Worm (Caenorhabditis elegans) whole organism, early embryonic: ENCODE measurements around the gene fipr-2.
A peak's percentile ranks its signal among the peaks of the same experiment; 100 is the strongest.

Experiments
- B0310.2 ChIP-seq: sonication (generic microtip); optimal IDR thresholded peaks from 2 replicates; lab custom pipeline; 2016; ENCODE audit warnings: mild to moderate bottlenecking, missing genetic modification characterization, missing compliant biosample characterization
- F13C5.2 ChIP-seq: sonication (generic microtip); optimal IDR thresholded peaks from 2 replicates; lab custom pipeline; 2017; ENCODE audit warnings: mild to moderate bottlenecking, missing genetic modification characterization, inconsistent platforms, missing compliant biosample characterization
- aly-1 ChIP-seq: sonication (generic microtip); optimal IDR thresholded peaks from 2 replicates; lab custom pipeline; 2016; ENCODE audit warnings: missing genetic modification characterization, missing compliant biosample characterization
- ama-1 ChIP-seq: fragments of 150-350 bp; optimal IDR thresholded peaks from 2 replicates; lab custom pipeline; 2014
- ceh-13 ChIP-seq: fragments of 200-800 bp; sonication (Bioruptor generic); optimal IDR thresholded peaks from 2 replicates; lab custom pipeline; 2018; ENCODE audit warnings: mild to moderate bottlenecking, missing genetic modification characterization, missing compliant biosample characterization
- ceh-36 ChIP-seq: sonication (generic microtip); optimal IDR thresholded peaks from 2 replicates; lab custom pipeline; 2016; ENCODE audit warnings: missing genetic modification characterization, inconsistent platforms, missing compliant biosample characterization
- ets-7 ChIP-seq: sonication (generic microtip); optimal IDR thresholded peaks from 2 replicates; lab custom pipeline; 2016; ENCODE audit warnings: missing genotype, missing genetic modification characterization, missing compliant biosample characterization
- flt-1 ChIP-seq: fragments of 200-800 bp; sonication (Bioruptor generic); IDR thresholded peaks from 2 replicates; pipeline ENCODE4 v1.3.6; 2022; ENCODE audit warnings: missing genetic modification characterization, missing compliant biosample characterization
- hmbx-1 ChIP-seq: sonication (generic microtip); optimal IDR thresholded peaks from 2 replicates; lab custom pipeline; 2016; ENCODE audit warnings: mild to moderate bottlenecking, missing genetic modification characterization, missing compliant biosample characterization
- hmg-4 ChIP-seq: fragments of 200-800 bp; sonication (Bioruptor generic); optimal IDR thresholded peaks from 2 replicates; lab custom pipeline; 2018; ENCODE audit warnings: mild to moderate bottlenecking, missing genetic modification characterization, missing compliant biosample characterization
- hnd-1 ChIP-seq: sonication (generic microtip); optimal IDR thresholded peaks from 2 replicates; lab custom pipeline; 2016; ENCODE audit warnings: missing genetic modification characterization, missing compliant biosample characterization
- pes-1 ChIP-seq: fragments of 200-800 bp; sonication (Bioruptor generic); IDR thresholded peaks from 2 replicates; pipeline ENCODE4 v1.3.6; 2022; ENCODE audit warnings: missing genetic modification reagents, missing genetic modification characterization, missing compliant biosample characterization
- scrt-1 ChIP-seq: fragments of 200-800 bp; sonication (Bioruptor generic); IDR thresholded peaks from 2 replicates; pipeline ENCODE4 v1.3.6; 2022; ENCODE audit warnings: missing genetic modification characterization, missing compliant biosample characterization
- sea-1 ChIP-seq: fragments of 200-800 bp; sonication (Bioruptor generic); conservative IDR thresholded peaks from 2 replicates; pipeline ENCODE4 v1.3.6; 2022; ENCODE audit warnings: missing genetic modification characterization, missing compliant biosample characterization
- tbx-11 ChIP-seq: fragments of 200-800 bp; sonication (Bioruptor generic); IDR thresholded peaks from 2 replicates; pipeline ENCODE4 v1.3.6; 2022; ENCODE audit warnings: missing genetic modification characterization, missing compliant biosample characterization
- tbx-37 ChIP-seq: fragments of 200-800 bp; sonication (Bioruptor generic); conservative IDR thresholded peaks from 2 replicates; pipeline ENCODE4 v1.3.6; 2022; ENCODE audit warnings: missing genetic modification reagents, missing genetic modification characterization, missing compliant biosample characterization
- tra-4 ChIP-seq: sonication (generic microtip); optimal IDR thresholded peaks from 2 replicates; lab custom pipeline; 2017; ENCODE audit warnings: missing genetic modification characterization, missing compliant biosample characterization

fipr-2 gene

DNA sequence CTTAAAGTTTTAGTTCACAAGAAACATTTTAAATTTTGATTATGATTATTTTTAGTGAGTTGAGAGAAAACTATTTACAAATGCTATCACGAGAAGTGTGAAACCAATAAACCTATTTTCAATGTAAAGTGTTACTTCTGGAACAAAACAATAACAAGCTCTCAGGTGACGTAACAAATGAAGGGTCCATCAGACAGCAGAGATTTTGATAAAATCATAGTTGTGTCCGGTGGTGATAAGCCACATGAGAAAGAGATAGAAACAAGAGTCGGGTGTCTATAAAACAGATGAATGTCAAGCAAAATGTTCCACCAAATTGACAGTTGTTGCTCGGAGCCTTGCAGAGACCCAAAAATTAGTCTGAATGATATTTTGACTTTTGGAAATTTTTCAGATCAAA lies 30.8 kb upstream of the fipr-2 start:
- TF ChIP-seq flt-1 (GFP tag; lab: Robert Waterston, UW) (no peak), F13C5.2 (tag; lab: Kevin White, UChicago) (no peak), ceh-13 (GFP tag; lab: Kevin White, UChicago) (no peak), tbx-11 (GFP tag; lab: Robert Waterston, UW) (no peak), B0310.2 (no peak), hnd-1 (tag; lab: Kevin White, UChicago) (no peak), ets-7 (tag; lab: Kevin White, UChicago) (no peak), aly-1 (tag; lab: Kevin White, UChicago) (no peak), hmg-4 (GFP tag; lab: Kevin White, UChicago) (no peak), pes-1 (GFP tag; lab: Robert Waterston, UW) (no peak)

- TF ChIP-seq aly-1 (tag; lab: Kevin White, UChicago) (no peak), scrt-1 (GFP tag; lab: Robert Waterston, UW) (no peak), B0310.2 (no peak), tbx-37 (GFP tag; lab: Robert Waterston, UW) (no peak), pes-1 (GFP tag; lab: Robert Waterston, UW) (no peak), ets-7 (tag; lab: Kevin White, UChicago) (no peak)
Measured at ce11 chrV:12337894-12338293, 27.3 kb upstream of the fipr-2 start, which contains the start of gene twk-13. Gene twk-13, minus strand, starts transcription at chrV:12337994.

DNA sequence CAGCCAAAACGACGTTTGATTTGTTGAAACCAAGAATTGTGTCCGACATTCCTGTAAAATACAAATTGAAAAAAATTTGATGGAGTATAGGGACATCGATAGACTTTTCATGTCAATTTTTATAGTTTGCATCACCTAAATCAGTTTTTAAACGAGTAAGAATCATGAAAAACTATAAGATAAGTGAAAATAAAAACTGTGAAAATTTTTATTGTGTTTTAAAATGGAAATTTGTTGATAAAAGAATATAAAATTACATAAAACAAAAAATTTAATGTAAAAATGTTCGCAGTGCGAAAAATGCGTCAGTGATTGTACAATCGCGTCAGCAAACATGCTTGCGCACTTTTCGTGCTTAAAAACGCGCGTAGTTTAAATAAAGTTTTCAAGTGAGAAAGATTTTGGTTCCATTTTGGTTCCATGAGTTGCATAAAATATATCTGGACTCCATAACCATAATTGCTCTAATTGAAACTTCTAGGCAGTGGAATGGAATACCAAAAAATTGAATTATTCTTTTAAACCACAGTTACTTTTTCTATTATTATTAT lies 21.7 kb upstream of the fipr-2 start, which contains the start of gene tomm-20:
TSS of gene tomm-20 (minus strand) at position 51 of the 551 bp plus-strand sequence.
- TF ChIP-seq F13C5.2 (tag; lab: Kevin White, UChicago): peak; percentile 91
- TF ChIP-seq ceh-36 (tag; lab: Kevin White, UChicago): peak; percentile 36
- no peak for TF ChIP-seq aly-1 (tag; lab: Kevin White, UChicago)
- peak; percentile 2 for TF ChIP-seq hmbx-1 (tag; lab: Kevin White, UChicago)
- peak; percentile 76 for TF ChIP-seq tbx-11 (GFP tag; lab: Robert Waterston, UW)
- peak; percentile 72 for TF ChIP-seq scrt-1 (GFP tag; lab: Robert Waterston, UW)
- TF ChIP-seq hmg-4 (GFP tag; lab: Kevin White, UChicago): no peak
- peak; percentile 60; the same call in 1 of the 2 replicates for TF ChIP-seq pes-1 (GFP tag; lab: Robert Waterston, UW)
- peak; percentile 2 for TF ChIP-seq ceh-13 (GFP tag; lab: Kevin White, UChicago)
- TF ChIP-seq hnd-1 (tag; lab: Kevin White, UChicago): peak; percentile 29
- peak; percentile 65; the same call in 1 of the 2 replicates for TF ChIP-seq flt-1 (GFP tag; lab: Robert Waterston, UW)
- no peak for TF ChIP-seq sea-1 (GFP tag; lab: Robert Waterston, UW)
- peak; percentile 50; the same call in 1 of the 2 replicates for TF ChIP-seq tbx-37 (GFP tag; lab: Robert Waterston, UW)

ce11 chrV:12344845-12345244 lies 20.3 kb upstream of the fipr-2 start, which contains the start of gene F23H12.3:
Gene F23H12.3, plus strand, starts transcription at chrV:12345145.
- TF ChIP-seq sea-1 (GFP tag; lab: Robert Waterston, UW) (no peak), aly-1 (tag; lab: Kevin White, UChicago) (no peak), scrt-1 (GFP tag; lab: Robert Waterston, UW) (no peak), ama-1 (lab: Kevin White, UChicago) (no peak), ceh-13 (GFP tag; lab: Kevin White, UChicago) (no peak), ets-7 (tag; lab: Kevin White, UChicago) (no peak), tbx-37 (GFP tag; lab: Robert Waterston, UW) (no peak), tra-4 (no peak), pes-1 (GFP tag; lab: Robert Waterston, UW) (no peak), tbx-11 (GFP tag; lab: Robert Waterston, UW) (no peak), hmbx-1 (tag; lab: Kevin White, UChicago) (no peak), ceh-36 (tag; lab: Kevin White, UChicago) (no peak), hmg-4 (GFP tag; lab: Kevin White, UChicago) (no peak), hnd-1 (tag; lab: Kevin White, UChicago) (no peak), flt-1 (GFP tag; lab: Robert Waterston, UW) (no peak), F13C5.2 (tag; lab: Kevin White, UChicago) (no peak), B0310.2 (no peak)

- TF ChIP-seq tra-4 (no peak), tbx-37 (GFP tag; lab: Robert Waterston, UW) (no peak), flt-1 (GFP tag; lab: Robert Waterston, UW) (no peak), B0310.2 (no peak), aly-1 (tag; lab: Kevin White, UChicago) (no peak), ceh-13 (GFP tag; lab: Kevin White, UChicago) (no peak), sea-1 (GFP tag; lab: Robert Waterston, UW) (no peak), scrt-1 (GFP tag; lab: Robert Waterston, UW) (no peak), ets-7 (tag; lab: Kevin White, UChicago) (no peak), hmg-4 (GFP tag; lab: Kevin White, UChicago) (no peak), tbx-11 (GFP tag; lab: Robert Waterston, UW) (no peak), pes-1 (GFP tag; lab: Robert Waterston, UW) (no peak), ceh-36 (tag; lab: Kevin White, UChicago) (no peak), F13C5.2 (tag; lab: Kevin White, UChicago) (no peak), hmbx-1 (tag; lab: Kevin White, UChicago) (no peak), hnd-1 (tag; lab: Kevin White, UChicago) (no peak), ama-1 (lab: Kevin White, UChicago) (no peak)
Measured at ce11 chrV:12345808-12346207, 19.3 kb upstream of the fipr-2 start, which contains the start of gene snb-2. Gene snb-2, minus strand, starts transcription at chrV:12345908.

DNA sequence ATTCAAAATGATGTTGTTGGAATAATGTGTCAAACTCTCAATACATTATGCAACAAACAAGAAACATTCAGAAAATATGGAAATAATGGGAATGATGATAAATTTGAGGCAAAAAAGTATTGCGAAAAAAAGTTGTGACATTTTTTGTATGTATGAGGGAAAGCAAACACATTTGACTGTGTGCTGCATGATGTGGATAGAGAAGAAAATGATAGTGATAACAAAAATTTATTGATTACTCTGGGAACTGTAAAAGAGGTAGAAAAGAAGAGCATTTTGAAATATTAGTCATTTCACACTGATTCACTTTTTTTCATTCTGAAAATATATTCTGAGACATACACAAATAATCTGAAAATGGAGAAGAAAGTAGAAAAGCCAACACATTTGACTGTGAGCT lies 17.3 kb upstream of the fipr-2 start:
- no peak for TF ChIP-seq tra-4

DNA sequence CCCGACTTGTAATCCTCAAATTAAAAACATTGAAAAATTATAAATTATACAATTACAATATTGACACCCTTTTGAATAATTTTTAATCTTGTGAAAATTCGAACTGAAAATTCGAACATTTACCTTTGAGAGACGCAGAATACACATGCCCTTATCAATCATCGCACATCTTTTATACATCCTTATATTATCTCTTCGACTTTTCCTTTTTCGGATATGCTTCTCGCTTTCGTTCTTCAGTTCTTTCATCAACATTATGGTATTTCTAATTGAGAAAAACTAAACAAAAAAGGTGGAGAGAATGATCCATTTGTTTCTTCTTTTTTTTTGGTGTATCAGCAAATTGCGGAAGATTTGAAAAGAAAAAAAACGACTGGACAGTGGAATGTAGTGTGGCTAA lies 15.8 kb upstream of the fipr-2 start:
- no peak for TF ChIP-seq flt-1 (GFP tag; lab: Robert Waterston, UW)
- TF ChIP-seq ceh-13 (GFP tag; lab: Kevin White, UChicago): no peak
- no peak for TF ChIP-seq ama-1 (lab: Kevin White, UChicago)
- TF ChIP-seq F13C5.2 (tag; lab: Kevin White, UChicago): no peak
- TF ChIP-seq hnd-1 (tag; lab: Kevin White, UChicago): no peak
- TF ChIP-seq scrt-1 (GFP tag; lab: Robert Waterston, UW): no peak
